Fruit fly (Drosophila melanogaster) whole organism, embryonic: ENCODE measurements around the gene CG45045.

ENCODE experiments used
- Bdp1 ChIP-seq: fragments of 200-800 bp; sonication (Bioruptor generic); optimal IDR thresholded peaks from 3 replicates; lab custom pipeline; 2016; ENCODE audit warnings: missing biosample characterization, missing genetic modification characterization
- Bgb ChIP-seq: fragments of 200-800 bp; sonication (Bioruptor generic); IDR thresholded peaks from 2 replicates; pipeline ENCODE4 v1.3.6; 2022; ENCODE audit warnings: missing biosample characterization, missing genetic modification characterization; ENCODE audit not compliant: partially characterized antibody
- CG10321 ChIP-seq: fragments of 200-800 bp; sonication (Bioruptor generic); IDR thresholded peaks from 2 replicates; pipeline ENCODE4 v1.3.6; 2022; ENCODE audit warnings: missing biosample characterization, missing genetic modification characterization
- CG10565 ChIP-seq: fragments of 200-800 bp; sonication (Bioruptor generic); optimal IDR thresholded peaks from 3 replicates; lab custom pipeline; 2016; ENCODE audit warnings: missing biosample characterization, mild to moderate bottlenecking, missing genetic modification characterization
- CG11696 ChIP-seq: fragments of 200-800 bp; sonication (Bioruptor generic); IDR thresholded peaks from 2 replicates; pipeline ENCODE4 v1.3.6; 2022; ENCODE audit warnings: missing biosample characterization, missing genetic modification characterization
- CG13424 ChIP-seq: fragments of 200-800 bp; sonication (Bioruptor generic); optimal IDR thresholded peaks from 2 replicates; lab custom pipeline; 2019; ENCODE audit warnings: missing biosample characterization, mild to moderate bottlenecking, missing genetic modification characterization, moderate library complexity
- CG14014 ChIP-seq: fragments of 200-800 bp; sonication (Bioruptor generic); IDR thresholded peaks from 2 replicates; pipeline ENCODE4 v1.3.6; 2022; ENCODE audit warnings: missing biosample characterization, missing genetic modification characterization
- CG1529 ChIP-seq: fragments of 200-800 bp; sonication (Bioruptor generic); optimal IDR thresholded peaks from 3 replicates; lab custom pipeline; 2018; ENCODE audit warnings: missing biosample characterization, missing genetic modification characterization
- CG15479 ChIP-seq: fragments of 200-800 bp; sonication (Bioruptor generic); optimal IDR thresholded peaks from 3 replicates; lab custom pipeline; 2019; ENCODE audit warnings: missing biosample characterization, mild to moderate bottlenecking, missing genetic modification characterization, moderate library complexity
- CG1647 ChIP-seq: fragments of 200-800 bp; sonication (Bioruptor generic); optimal IDR thresholded peaks from 3 replicates; lab custom pipeline; 2016; ENCODE audit warnings: missing biosample characterization, missing genetic modification characterization
- CG18011 ChIP-seq: fragments of 200-800 bp; sonication (Bioruptor generic); optimal IDR thresholded peaks from 2 replicates; lab custom pipeline; 2017; ENCODE audit warnings: missing biosample characterization, missing genetic modification characterization, mild to moderate bottlenecking, moderate library complexity, missing genotype
- CG18476 ChIP-seq: fragments of 200-800 bp; sonication (Bioruptor generic); optimal IDR thresholded peaks from 2 replicates; lab custom pipeline; 2016; ENCODE audit warnings: missing biosample characterization, mild to moderate bottlenecking, missing genetic modification characterization
- CG2712 ChIP-seq: fragments of 200-800 bp; optimal IDR thresholded peaks from 3 replicates; lab custom pipeline; 2019; ENCODE audit warnings: missing biosample characterization, mild to moderate bottlenecking, missing genetic modification characterization, moderate library complexity
- CG33213 ChIP-seq: fragments of 200-800 bp; sonication (Bioruptor generic); optimal IDR thresholded peaks from 3 replicates; lab custom pipeline; 2016; ENCODE audit warnings: missing biosample characterization, missing genetic modification characterization
- CG6765 ChIP-seq: fragments of 200-800 bp; sonication (Bioruptor generic); optimal IDR thresholded peaks from 3 replicates; lab custom pipeline; 2017; ENCODE audit warnings: missing biosample characterization, mild to moderate bottlenecking, missing genetic modification characterization
- CG7839 ChIP-seq: fragments of 200-800 bp; sonication (Bioruptor generic); optimal IDR thresholded peaks from 3 replicates; lab custom pipeline; 2018; ENCODE audit warnings: missing biosample characterization, mild to moderate bottlenecking, missing genetic modification characterization, moderate library complexity
- CG9215 ChIP-seq: fragments of 200-800 bp; sonication (Bioruptor generic); IDR thresholded peaks from 2 replicates; pipeline ENCODE4 v1.3.6; 2022; ENCODE audit warnings: missing biosample characterization, missing genetic modification characterization
- CG9932 ChIP-seq: fragments of 200-800 bp; sonication (Bioruptor generic); IDR thresholded peaks from 2 replicates; pipeline ENCODE4 v1.3.6; 2022; ENCODE audit warnings: missing biosample characterization, missing genetic modification characterization
- CHES-1-like ChIP-seq: fragments of 200-800 bp; sonication (Bioruptor generic); optimal IDR thresholded peaks from 2 replicates; lab custom pipeline; 2016; ENCODE audit warnings: missing biosample characterization, missing genetic modification characterization
- CTCF ChIP-seq: fragments of 200-800 bp; sonication (Bioruptor generic); optimal IDR thresholded peaks from 2 replicates; lab custom pipeline; 2017; ENCODE audit warnings: missing biosample characterization, mild to moderate bottlenecking, missing genetic modification characterization, moderate library complexity
- D19B ChIP-seq: fragments of 200-800 bp; sonication (Bioruptor generic); optimal IDR thresholded peaks from 2 replicates; lab custom pipeline; 2017; ENCODE audit warnings: missing biosample characterization, mild to moderate bottlenecking, missing genetic modification characterization
- Dbx ChIP-seq: fragments of 200-800 bp; sonication (Bioruptor generic); IDR thresholded peaks from 3 replicates; pipeline ENCODE4 v1.3.6; 2022; ENCODE audit warnings: missing biosample characterization, missing genetic modification characterization
- Dref ChIP-seq: fragments of 200-800 bp; sonication (Bioruptor generic); IDR thresholded peaks from 2 replicates; pipeline ENCODE4 v1.3.6; 2022; ENCODE audit warnings: missing biosample characterization, missing genetic modification characterization
- Drgx ChIP-seq: fragments of 200-800 bp; sonication (Bioruptor generic); IDR thresholded peaks from 2 replicates; pipeline ENCODE4 v1.3.6; 2022; ENCODE audit warnings: missing biosample characterization, missing genetic modification characterization
- E2f1 ChIP-seq: fragments of 200-800 bp; sonication (Bioruptor generic); IDR thresholded peaks from 2 replicates; pipeline ENCODE4 v1.3.6; 2022; ENCODE audit warnings: missing biosample characterization, missing genetic modification characterization
- ERR ChIP-seq: fragments of 200-800 bp; sonication (Bioruptor generic); optimal IDR thresholded peaks from 2 replicates; lab custom pipeline; 2016; ENCODE audit warnings: missing biosample characterization, missing genetic modification characterization
- Eip74EF ChIP-seq, 2 experiments: fragments of 200-800 bp in 1 of 2; fragments of >200 bp in 1 of 2; sonication (Bioruptor generic) in 1 of 2; optimal IDR thresholded peaks; 2 replicates each; lab custom pipeline; 2017 to 2019; ENCODE audit warnings: missing biosample characterization in 2 of 2, missing genetic modification characterization in 2 of 2, mild to moderate bottlenecking in 1 of 2, moderate library complexity in 1 of 2
- Fer3 ChIP-seq: fragments of 200-800 bp; sonication (Bioruptor generic); optimal IDR thresholded peaks from 2 replicates; lab custom pipeline; 2018; ENCODE audit warnings: missing biosample characterization, mild to moderate bottlenecking, missing genetic modification characterization, moderate library complexity
- Gug ChIP-seq: fragments of 200-800 bp; sonication (Bioruptor generic); IDR thresholded peaks from 4 replicates; pipeline ENCODE4 v1.3.6; 2022; ENCODE audit warnings: missing biosample characterization, missing genetic modification characterization
- HLH4C ChIP-seq: fragments of 200-800 bp; sonication (Bioruptor generic); IDR thresholded peaks from 3 replicates; pipeline ENCODE4 v1.3.6; 2022; ENCODE audit warnings: missing biosample characterization, missing genetic modification characterization; ENCODE audit not compliant: partially characterized antibody
- Hey ChIP-seq: fragments of 200-800 bp; sonication (Bioruptor generic); optimal IDR thresholded peaks from 3 replicates; lab custom pipeline; 2018; ENCODE audit warnings: missing biosample characterization, mild to moderate bottlenecking, missing genetic modification characterization
- Hr3 ChIP-seq: fragments of 200-800 bp; sonication (Bioruptor generic); optimal IDR thresholded peaks from 3 replicates; lab custom pipeline; 2016; ENCODE audit warnings: missing biosample characterization, missing genetic modification characterization
- MTF-1 ChIP-seq: fragments of 200-800 bp; sonication (Bioruptor generic); optimal IDR thresholded peaks from 2 replicates; lab custom pipeline; 2018; ENCODE audit warnings: missing biosample characterization, mild to moderate bottlenecking, missing genetic modification characterization, borderline replicate concordance
- NfI ChIP-seq: fragments of 200-800 bp; sonication (Bioruptor generic); optimal IDR thresholded peaks from 3 replicates; lab custom pipeline; 2018; ENCODE audit warnings: missing biosample characterization, mild to moderate bottlenecking, missing genetic modification characterization, moderate library complexity
- Sox100B ChIP-seq: fragments of 200-800 bp; sonication (Bioruptor generic); optimal IDR thresholded peaks from 3 replicates; lab custom pipeline; 2018; ENCODE audit warnings: missing biosample characterization, mild to moderate bottlenecking, missing genetic modification characterization
- Sry-δ ChIP-seq: fragments of 200-800 bp; sonication (Bioruptor generic); optimal IDR thresholded peaks from 2 replicates; lab custom pipeline; 2016; ENCODE audit warnings: missing biosample characterization, missing genetic modification characterization
- ab ChIP-seq: fragments of 200-800 bp; sonication (Bioruptor generic); optimal IDR thresholded peaks from 2 replicates; lab custom pipeline; 2016; ENCODE audit warnings: missing biosample characterization, missing genetic modification characterization
- az2 ChIP-seq: fragments of 200-800 bp; sonication (Bioruptor generic); optimal IDR thresholded peaks from 3 replicates; lab custom pipeline; 2016; ENCODE audit warnings: missing biosample characterization, missing genetic modification characterization
- cas ChIP-seq: fragments of 200-800 bp; sonication (Bioruptor generic); IDR thresholded peaks from 2 replicates; pipeline ENCODE4 v1.3.6; 2022; ENCODE audit warnings: missing biosample characterization, missing genetic modification characterization
- cato ChIP-seq: fragments of 200-800 bp; sonication (Bioruptor generic); optimal IDR thresholded peaks from 2 replicates; lab custom pipeline; 2016; ENCODE audit warnings: missing biosample characterization, missing genetic modification characterization, borderline replicate concordance
- fd96Cb ChIP-seq: fragments of 200-800 bp; sonication (Bioruptor generic); optimal IDR thresholded peaks from 2 replicates; lab custom pipeline; 2018; ENCODE audit warnings: missing biosample characterization, mild to moderate bottlenecking, missing genetic modification characterization, moderate library complexity
- ftz-f1 ChIP-seq: fragments of 200-800 bp; sonication (Bioruptor generic); optimal IDR thresholded peaks from 2 replicates; lab custom pipeline; 2016; ENCODE audit warnings: missing biosample characterization, missing genetic modification characterization
- gcm ChIP-seq: fragments of 200-800 bp; sonication (Bioruptor generic); optimal IDR thresholded peaks from 2 replicates; lab custom pipeline; 2019; ENCODE audit warnings: missing biosample characterization, mild to moderate bottlenecking, missing genetic modification characterization, moderate library complexity
- knrl ChIP-seq: fragments of 200-800 bp; sonication (Bioruptor generic); IDR thresholded peaks from 3 replicates; pipeline ENCODE4 v1.3.6; 2022; ENCODE audit warnings: missing biosample characterization, missing genetic modification characterization; ENCODE audit not compliant: partially characterized antibody
- lilli ChIP-seq: fragments of 200-800 bp; sonication (Bioruptor generic); optimal IDR thresholded peaks from 3 replicates; lab custom pipeline; 2016; ENCODE audit warnings: missing biosample characterization, missing genetic modification characterization
- lov ChIP-seq, 2 experiments: fragments of 200-800 bp in 1 of 2; fragments of >200 bp in 1 of 2; sonication (Bioruptor generic) in 1 of 2; IDR thresholded peaks in 1 of 2; optimal IDR thresholded peaks in 1 of 2; 2 replicates in 1 of 2; 3 replicates in 1 of 2; pipeline versions ENCODE4 v1.3.6 to Lab custom; 2017 to 2022; ENCODE audit warnings: missing biosample characterization in 1 of 2, missing genetic modification characterization in 1 of 2
- mam ChIP-seq: fragments of 200-800 bp; sonication (Bioruptor generic); optimal IDR thresholded peaks from 3 replicates; lab custom pipeline; 2016; ENCODE audit warnings: missing biosample characterization, missing genetic modification characterization
- nmo ChIP-seq: fragments of 200-800 bp; sonication (Bioruptor generic); optimal IDR thresholded peaks from 2 replicates; lab custom pipeline; 2018; ENCODE audit warnings: missing biosample characterization, mild to moderate bottlenecking, missing genetic modification characterization, moderate library complexity
- sug ChIP-seq: fragments of 200-800 bp; optimal IDR thresholded peaks from 2 replicates; lab custom pipeline; 2019; ENCODE audit warnings: missing biosample characterization, mild to moderate bottlenecking, missing genetic modification characterization, moderate library complexity
- unc-4 ChIP-seq: fragments of 200-800 bp; sonication (Bioruptor generic); IDR thresholded peaks from 2 replicates; pipeline ENCODE4 v1.3.6; 2022; ENCODE audit warnings: missing biosample characterization, missing genetic modification characterization; ENCODE audit not compliant: partially characterized antibody
- z ChIP-seq: fragments of 200-800 bp; sonication (Bioruptor generic); IDR thresholded peaks from 3 replicates; pipeline ENCODE4 v1.3.6; 2022; ENCODE audit warnings: missing biosample characterization, missing genetic modification characterization

CG45045 gene

DNA sequence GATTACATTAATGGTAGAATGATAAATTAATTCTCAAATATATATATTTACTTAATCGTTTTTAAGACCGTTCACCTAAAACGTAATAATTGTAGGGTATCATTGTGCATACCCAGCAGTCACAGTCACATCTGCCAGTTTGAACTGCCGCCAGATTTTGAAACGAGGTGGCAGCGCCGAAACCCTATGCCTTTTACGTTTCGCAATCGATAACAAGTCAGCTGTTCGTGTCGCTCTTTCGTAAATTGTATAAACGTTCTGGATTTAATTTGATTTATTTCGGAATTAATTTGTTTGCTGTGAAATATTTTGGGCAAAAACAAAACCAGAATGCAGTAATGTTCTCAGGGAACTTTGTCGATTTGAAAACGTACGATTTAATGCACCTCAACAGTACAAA is 19.9 kb upstream of the CG45045 start, which contains the start of gene CG14322 (continued):
- TF ChIP-seq E2f1 (GFP tag; lab: Robert Waterston, UW) (no peak), CG11696 (GFP tag; lab: Robert Waterston, UW) (no peak), Sox100B (GFP tag; lab: Kevin White, UChicago) (no peak), Hey (tag; lab: Kevin White, UChicago) (no peak), unc-4 (GFP tag; lab: Robert Waterston, UW) (0 out of 2 replicates have a peak, but pooled peaks have one; percentile 23), fd96Cb (tag; lab: Kevin White, UChicago) (no peak), Fer3 (tag; lab: Kevin White, UChicago) (no peak), cas (GFP tag; lab: Robert Waterston, UW) (no peak), cato (GFP tag; lab: Kevin White, UChicago) (no peak), lilli (GFP tag; lab: Kevin White, UChicago) (peak; percentile 19), CG18476 (GFP tag; lab: Kevin White, UChicago) (no peak), nmo (peak; percentile 10), D19B (GFP tag; lab: Kevin White, UChicago) (peak; percentile 94), z (GFP tag; lab: Robert Waterston, UW) (no peak), CTCF (GFP tag; lab: Kevin White, UChicago) (peak; percentile 28), Drgx (no peak), CG6765 (GFP tag; lab: Kevin White, UChicago) (no peak), Gug (peak; percentile 54; the same call in 2 of the 4 replicates), mam (GFP tag; lab: Kevin White, UChicago) (peak; percentile 22), CHES-1-like (no peak), Hr3 (GFP tag; lab: Kevin White, UChicago) (no peak), az2 (GFP tag; lab: Kevin White, UChicago) (no peak), Eip74EF (GFP tag; optimal IDR thresholded peaks at IDR 0.05; lab: Kevin White, UChicago) (no peak), CG2712 (tag; lab: Kevin White, UChicago) (peak; percentile 40), gcm (GFP tag; lab: Kevin White, UChicago) (no peak), Sry-δ (GFP tag; lab: Kevin White, UChicago) (peak; percentile 30), ERR (GFP tag; lab: Kevin White, UChicago) (no peak), CG10321 (GFP tag; lab: Robert Waterston, UW) (no peak), CG14014 (GFP tag; lab: Robert Waterston, UW) (no peak), MTF-1 (GFP tag; lab: Kevin White, UChicago) (no peak), Dbx (no peak), CG18011 (GFP tag; lab: Kevin White, UChicago) (no peak), ab (GFP tag; lab: Kevin White, UChicago) (no peak), CG9932 (GFP tag; lab: Robert Waterston, UW) (peak; percentile 65), ftz-f1 (GFP tag; lab: Kevin White, UChicago) (no peak), HLH4C (GFP tag; lab: Robert Waterston, UW) (0 out of 3 replicates have a peak, but pooled peaks have one; percentile 21), CG33213 (GFP tag; lab: Kevin White, UChicago) (no peak), NfI (GFP tag; lab: Kevin White, UChicago) (no peak), sug (tag; lab: Kevin White, UChicago) (peak; percentile 6), CG1647 (GFP tag; lab: Kevin White, UChicago) (no peak), lov (optimal IDR thresholded peaks at IDR 0.05; lab: Kevin White, UChicago) (no peak), lov (GFP tag; IDR thresholded peaks at IDR 0.05; lab: Robert Waterston, UW) (no peak), CG9215 (GFP tag; lab: Robert Waterston, UW) (no peak), CG1529 (GFP tag; lab: Kevin White, UChicago) (no peak), Bdp1 (GFP tag; lab: Kevin White, UChicago) (peak; percentile 60), Bgb (peak; percentile 31; the same call in 1 of the 2 replicates), CG13424 (peak; percentile 9), Dref (GFP tag; lab: Robert Waterston, UW) (peak; percentile 76), CG10565 (no peak), knrl (peak; percentile 29; the same call in 1 of the 3 replicates), CG15479 (GFP tag; lab: Kevin White, UChicago) (peak; percentile 62), CG7839 (tag; lab: Kevin White, UChicago) (no peak)
